Worm (Caenorhabditis elegans) whole organism, L4 larva: ENCODE measurements around the gene Y38H6C.24.

Experiments
- arid-1 ChIP-seq: fragments of 200-800 bp; sonication (Bioruptor generic); conservative IDR thresholded peaks from 2 replicates; pipeline ENCODE4 v1.3.6; 2022; ENCODE audit warnings: missing genetic modification reagents, missing genetic modification characterization, missing compliant biosample characterization
- egl-27 ChIP-seq: sonication (generic microtip); optimal IDR thresholded peaks from 3 replicates; lab custom pipeline; 2017; ENCODE audit warnings: missing biosample characterization, missing genetic modification reagents, missing genetic modification characterization
- mep-1 ChIP-seq: fragments of 150-350 bp; sonication (generic microtip); optimal IDR thresholded peaks from 3 replicates; lab custom pipeline; 2014; ENCODE audit warnings: missing biosample characterization, missing genetic modification characterization
- snpc-4 ChIP-seq: fragments of 150-350 bp; optimal IDR thresholded peaks from 2 replicates; lab custom pipeline; 2014; ENCODE audit warnings: missing biosample characterization, missing genetic modification characterization
- spr-3 ChIP-seq: fragments of 200-800 bp; sonication (Bioruptor generic); optimal IDR thresholded peaks from 2 replicates; lab custom pipeline; 2018; ENCODE audit warnings: mild to moderate bottlenecking, missing genetic modification characterization, missing compliant biosample characterization
- unc-39 ChIP-seq: sonication (generic microtip); optimal IDR thresholded peaks from 2 replicates; lab custom pipeline; 2017; ENCODE audit warnings: missing biosample characterization, missing genetic modification characterization
- zip-11 ChIP-seq: fragments of 200-800 bp; sonication (Bioruptor generic); IDR thresholded peaks from 2 replicates; pipeline ENCODE4 v1.3.6; 2022; ENCODE audit warnings: missing genetic modification characterization, missing compliant biosample characterization

DNA sequence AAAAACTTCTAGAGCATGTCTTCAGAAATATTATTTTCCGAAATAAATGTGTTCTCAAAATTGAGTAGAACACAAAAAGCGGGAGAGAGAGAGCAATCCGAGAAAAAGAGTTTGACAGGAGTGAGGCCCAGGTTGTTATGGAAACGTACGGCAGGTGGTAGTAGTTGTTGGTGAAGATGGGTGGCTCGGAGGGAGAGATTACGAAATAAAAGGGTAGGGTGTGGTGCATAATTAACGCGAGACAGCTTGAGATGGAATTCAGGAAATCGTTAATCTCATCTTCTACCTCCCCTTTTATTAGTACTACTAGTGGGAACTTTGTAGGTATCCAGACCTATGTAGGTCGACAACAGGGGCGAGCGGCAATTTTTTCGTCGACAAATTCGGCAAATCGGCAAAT, 7.8 kb downstream of the Y38H6C.24 start, which contains the start of gene famh-161:
- TF ChIP-seq snpc-4 (tag; lab: Kevin White, UChicago) = no peak
- no peak for TF ChIP-seq egl-27 (tag; lab: Kevin White, UChicago)
- no peak for TF ChIP-seq spr-3 (GFP tag; lab: Kevin White, UChicago)
- no peak for TF ChIP-seq unc-39 (tag; lab: Kevin White, UChicago)
- no peak for TF ChIP-seq mep-1 (tag; lab: Kevin White, UChicago)
- no peak for TF ChIP-seq arid-1 (GFP tag; lab: Robert Waterston, UW)
- TF ChIP-seq zip-11 (GFP tag; lab: Robert Waterston, UW) = no peak
